Fruit fly (Drosophila melanogaster): Measurements from ENCODE around the gene lmd.
A peak's percentile ranks its signal among the peaks of the same experiment; 100 is the strongest.

lmd gene

DNA sequence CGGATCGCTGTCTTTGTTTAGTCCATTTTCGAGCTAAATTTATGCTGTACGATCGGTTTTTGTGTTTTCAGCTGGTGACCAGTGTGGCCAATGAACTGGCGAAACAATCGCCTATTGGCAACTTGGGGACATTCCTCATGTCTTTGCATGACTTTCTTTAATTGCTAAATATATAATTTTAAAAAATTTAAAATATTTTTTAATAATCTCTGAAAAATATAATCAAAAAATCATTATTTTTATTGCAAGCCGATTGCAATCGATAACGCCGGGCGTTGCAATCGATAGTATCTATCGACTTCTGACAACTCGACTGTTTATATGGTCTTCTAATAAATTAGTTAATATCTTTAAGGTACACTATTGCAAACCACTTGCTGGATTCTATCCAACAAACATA is 34.7 kb upstream of the lmd start, which contains the start of the genes sav and Ublcp1:
sav (minus strand) TSS at position 96 of the 400 bp plus-strand sequence.
Ublcp1 (plus strand) TSS at position 285 of the 400 bp plus-strand sequence.
- TF ChIP-seq acj6 (GFP tag; optimal IDR thresholded peaks at IDR 0.05), result peak; percentile 17
- peak; percentile 29 for TF ChIP-seq Ets96B (tag; optimal IDR thresholded peaks at IDR 0.05)
- peak; percentile 15 for TF ChIP-seq topi (GFP tag; optimal IDR thresholded peaks at IDR 0.05)
- TF ChIP-seq CG1621 (tag; optimal IDR thresholded peaks at IDR 0.05), result no peak
- TF ChIP-seq fd85E (GFP tag; optimal IDR thresholded peaks at IDR 0.05), result no peak
- TF ChIP-seq svp (GFP tag), result peak; percentile 50
- peak; percentile 35 for TF ChIP-seq Sox14 (GFP tag; optimal IDR thresholded peaks at IDR 0.05)
- TF ChIP-seq CG6808 (GFP tag; optimal IDR thresholded peaks at IDR 0.05), result peak; percentile 83
- peak; percentile 16 for TF ChIP-seq CG31627 (GFP tag; optimal IDR thresholded peaks at IDR 0.05)
- TF ChIP-seq Eip75B (GFP tag; optimal IDR thresholded peaks at IDR 0.05), result no peak
- no peak for TF ChIP-seq fd59A (GFP tag; optimal IDR thresholded peaks at IDR 0.05)
- peak; percentile 17 for TF ChIP-seq CG3919 (GFP tag; optimal IDR thresholded peaks at IDR 0.05)
- TF ChIP-seq CG11902 (GFP tag; optimal IDR thresholded peaks at IDR 0.05), result no peak
- TF ChIP-seq Lpt (GFP tag; optimal IDR thresholded peaks at IDR 0.05), result no peak
- TF ChIP-seq achi (GFP tag; optimal IDR thresholded peaks at IDR 0.05), result peak; percentile 91
- peak; percentile 47 for TF ChIP-seq esn (GFP tag; optimal IDR thresholded peaks at IDR 0.05)
- peak; percentile 11 for TF ChIP-seq vri (GFP tag; optimal IDR thresholded peaks at IDR 0.05)
- TF ChIP-seq Hr38 (GFP tag; optimal IDR thresholded peaks at IDR 0.05), result no peak

DNA sequence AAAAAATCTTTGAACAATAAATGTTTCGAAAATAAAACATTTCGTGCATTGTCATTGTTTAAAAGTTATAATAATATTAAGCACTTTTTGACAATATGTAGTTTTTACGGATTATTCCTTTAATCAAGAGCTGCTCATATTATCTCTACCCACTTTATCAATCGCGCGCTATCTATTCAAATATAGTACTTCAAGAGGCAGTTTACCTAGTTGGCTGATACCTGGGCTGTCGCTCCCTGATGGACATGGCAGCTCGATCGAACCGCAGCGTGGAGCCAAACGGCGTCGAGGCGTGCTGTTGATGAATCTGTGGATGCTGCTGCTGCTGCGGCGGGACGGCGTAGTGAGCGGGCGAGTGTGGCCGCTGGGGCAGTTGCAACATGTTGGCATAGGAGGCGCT is 33.7 kb upstream of the lmd start:
- TF ChIP-seq dac (GFP tag; optimal IDR thresholded peaks at IDR 0.05) (no peak), esn (GFP tag; optimal IDR thresholded peaks at IDR 0.05) (no peak), CG3919 (GFP tag; optimal IDR thresholded peaks at IDR 0.05) (no peak), CG8319 (GFP tag; optimal IDR thresholded peaks at IDR 0.05) (no peak), cyc (GFP tag; optimal IDR thresholded peaks at IDR 0.05) (no peak), CG32006 (GFP tag; optimal IDR thresholded peaks at IDR 0.05) (no peak), CG4318 (GFP tag; optimal IDR thresholded peaks at IDR 0.05) (no peak), CG11762 (GFP tag; optimal IDR thresholded peaks at IDR 0.05; ENCODE audit: insufficient read depth) (no peak), CG6854 (GFP tag; optimal IDR thresholded peaks at IDR 0.05) (no peak), CG10631 (GFP tag; optimal IDR thresholded peaks at IDR 0.05) (no peak), CG10669 (GFP tag; optimal IDR thresholded peaks at IDR 0.05) (no peak), Eip93F (GFP tag; optimal IDR thresholded peaks at IDR 0.05) (no peak), Sox14 (GFP tag; optimal IDR thresholded peaks at IDR 0.05) (no peak), Lpt (GFP tag; optimal IDR thresholded peaks at IDR 0.05) (no peak), CG3032 (tag; optimal IDR thresholded peaks at IDR 0.05) (no peak), CG15336 (GFP tag; IDR thresholded peaks at IDR 0.05) (no peak), Hr39 (GFP tag; optimal IDR thresholded peaks at IDR 0.05) (no peak), acj6 (GFP tag; optimal IDR thresholded peaks at IDR 0.05) (no peak), Blimp-1 (GFP tag; optimal IDR thresholded peaks at IDR 0.05) (no peak)

DNA sequence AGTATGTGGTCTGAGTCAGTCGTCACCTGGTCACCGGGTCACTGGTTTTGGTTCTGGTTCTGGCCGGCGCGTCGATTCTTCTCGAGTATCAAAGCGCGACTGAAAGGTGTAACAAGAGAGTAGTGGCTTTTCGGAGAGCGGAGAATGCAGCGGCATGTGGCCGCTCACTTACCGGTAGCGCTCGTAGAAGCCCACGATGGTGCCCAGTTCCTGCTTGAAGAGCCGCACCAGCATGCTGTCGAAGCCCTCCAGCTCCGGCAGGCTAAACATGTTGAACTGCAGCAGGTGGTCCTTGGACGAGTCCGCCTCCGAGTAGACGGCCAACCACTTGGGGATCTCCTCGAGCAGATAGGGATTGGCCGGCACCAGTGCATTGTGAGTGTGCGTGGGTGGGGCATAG is 32.3 kb upstream of the lmd start, which contains the start of gene Ctns:
Ctns (minus strand) TSS at position 101 of the 400 bp plus-strand sequence.
- TF ChIP-seq Eip78C (GFP tag), result no peak
- no peak for TF ChIP-seq esn (GFP tag; optimal IDR thresholded peaks at IDR 0.05)
- no peak for TF ChIP-seq Met (GFP tag; optimal IDR thresholded peaks at IDR 0.05)
- no peak for TF ChIP-seq CG8319 (GFP tag; optimal IDR thresholded peaks at IDR 0.05)
- TF ChIP-seq fd59A (GFP tag; optimal IDR thresholded peaks at IDR 0.05), result no peak
- TF ChIP-seq Gug (GFP tag; IDR thresholded peaks at IDR 0.05), result no peak
- TF ChIP-seq CG34406 (GFP tag; optimal IDR thresholded peaks at IDR 0.05), result no peak
- no peak for TF ChIP-seq CG6163 (GFP tag; IDR thresholded peaks at IDR 0.05)
- TF ChIP-seq Blimp-1 (GFP tag; optimal IDR thresholded peaks at IDR 0.05), result no peak
- TF ChIP-seq spab (GFP tag; optimal IDR thresholded peaks at IDR 0.05), result no peak
- no peak for TF ChIP-seq lz (GFP tag; optimal IDR thresholded peaks at IDR 0.05)
- TF ChIP-seq achi (GFP tag; optimal IDR thresholded peaks at IDR 0.05), result no peak
- no peak for TF ChIP-seq cyc (GFP tag; optimal IDR thresholded peaks at IDR 0.05)
- no peak for TF ChIP-seq Lpt (GFP tag; optimal IDR thresholded peaks at IDR 0.05)
- TF ChIP-seq CG11902 (GFP tag; optimal IDR thresholded peaks at IDR 0.05), result no peak
- no peak for TF ChIP-seq Eip75B (GFP tag; optimal IDR thresholded peaks at IDR 0.05)
- TF ChIP-seq CG8119 (GFP tag; IDR thresholded peaks at IDR 0.05), result no peak
- no peak for TF ChIP-seq CG9139 (GFP tag; optimal IDR thresholded peaks at IDR 0.05)
